Worm (Caenorhabditis elegans) whole organism, young adult: ENCODE data around the gene C49C8.6.

Experiments
- B0261.1 ChIP-seq: sonication (generic microtip); optimal IDR thresholded peaks from 2 replicates; lab custom pipeline; 2016; ENCODE audit warnings: mild to moderate bottlenecking, missing genetic modification characterization, moderate library complexity, missing compliant biosample characterization
- F33H1.4 ChIP-seq: fragments of 200-800 bp; sonication (Bioruptor generic); IDR thresholded peaks from 2 replicates; pipeline ENCODE4 v1.3.6; 2022; ENCODE audit warnings: missing genetic modification reagents, missing genetic modification characterization, missing compliant biosample characterization
- F37B4.10 ChIP-seq: fragments of 200-800 bp; sonication (Bioruptor generic); IDR thresholded peaks from 2 replicates; pipeline ENCODE4 v1.3.6; 2022; ENCODE audit warnings: missing genetic modification characterization, missing compliant biosample characterization
- F49E8.2 ChIP-seq: sonication (generic microtip); optimal IDR thresholded peaks from 3 replicates; lab custom pipeline; 2017; ENCODE audit warnings: missing genetic modification characterization, mild to moderate bottlenecking, missing compliant biosample characterization, antibody characterized with exemption, moderate library complexity; ENCODE audit not compliant: insufficient read depth
- F52B5.7 ChIP-seq: sonication (generic microtip); optimal IDR thresholded peaks from 2 replicates; lab custom pipeline; 2016; ENCODE audit warnings: mild to moderate bottlenecking, missing genetic modification characterization, missing compliant biosample characterization
- F57C9.4 ChIP-seq: sonication (generic microtip); optimal IDR thresholded peaks from 2 replicates; lab custom pipeline; 2017; ENCODE audit warnings: mild to moderate bottlenecking, missing genetic modification characterization, missing compliant biosample characterization
- K11D2.4 ChIP-seq: fragments of 200-800 bp; sonication (Bioruptor generic); IDR thresholded peaks from 2 replicates; pipeline ENCODE4 v1.3.6; 2022; ENCODE audit warnings: missing genetic modification reagents, missing genetic modification characterization, missing compliant biosample characterization
- Y53F4B.3 ChIP-seq: fragments of 200-800 bp; sonication (Bioruptor generic); IDR thresholded peaks from 2 replicates; pipeline ENCODE4 v1.3.6; 2022; ENCODE audit warnings: missing genetic modification reagents, missing genetic modification characterization, missing compliant biosample characterization
- ceh-100 ChIP-seq: fragments of 200-800 bp; sonication (Bioruptor generic); IDR thresholded peaks from 2 replicates; pipeline ENCODE4 v1.3.6; 2022; ENCODE audit warnings: missing genetic modification reagents, missing genetic modification characterization, missing compliant biosample characterization
- ceh-58 ChIP-seq: fragments of 200-800 bp; sonication (Bioruptor generic); IDR thresholded peaks from 2 replicates; pipeline ENCODE4 v1.3.6; 2022; ENCODE audit warnings: missing genetic modification characterization, missing compliant biosample characterization
- dpl-1 ChIP-seq: fragments of 150-350 bp; optimal IDR thresholded peaks from 2 replicates; lab custom pipeline; 2014; ENCODE audit warnings: missing biosample characterization, missing genetic modification reagents, missing genetic modification characterization
- egl-18 ChIP-seq: fragments of 200-800 bp; sonication (Bioruptor generic); IDR thresholded peaks from 2 replicates; pipeline ENCODE4 v1.3.6; 2022; ENCODE audit warnings: missing genetic modification reagents, missing genetic modification characterization, missing compliant biosample characterization
- fkh-3 ChIP-seq: sonication (generic microtip); optimal IDR thresholded peaks from 2 replicates; lab custom pipeline; 2016; ENCODE audit warnings: mild to moderate bottlenecking, missing genetic modification characterization, missing compliant biosample characterization
- gei-17 ChIP-seq: fragments of 200-800 bp; sonication (Bioruptor generic); optimal IDR thresholded peaks from 2 replicates; lab custom pipeline; 2018; ENCODE audit warnings: mild to moderate bottlenecking, missing genetic modification characterization, missing compliant biosample characterization
- him-1 ChIP-seq: sonication (generic microtip); optimal IDR thresholded peaks from 2 replicates; lab custom pipeline; 2016; ENCODE audit warnings: missing genotype, missing genetic modification reagents, missing genetic modification characterization, missing compliant biosample characterization
- hmg-1.2 ChIP-seq: fragments of 200-800 bp; sonication (Bioruptor generic); IDR thresholded peaks from 2 replicates; pipeline ENCODE4 v1.3.6; 2022; ENCODE audit warnings: missing genetic modification reagents, missing genetic modification characterization, missing compliant biosample characterization
- hmg-20 ChIP-seq: fragments of 200-800 bp; sonication (Bioruptor generic); IDR thresholded peaks from 2 replicates; pipeline ENCODE4 v1.3.6; 2022; ENCODE audit warnings: missing genetic modification reagents, missing genetic modification characterization, missing compliant biosample characterization
- hrde-1 ChIP-seq: sonication (generic microtip); optimal IDR thresholded peaks from 2 replicates; lab custom pipeline; 2016; ENCODE audit warnings: missing genetic modification characterization, mild to moderate bottlenecking, missing compliant biosample characterization, moderate library complexity, missing genotype, missing genetic modification reagents, borderline replicate concordance
- let-607 ChIP-seq, 2 experiments: fragments of 200-800 bp in 1 of 2; sonication (Bioruptor generic) in 1 of 2; sonication (generic microtip) in 1 of 2; optimal IDR thresholded peaks; 2 replicates each; lab custom pipeline; 2016 to 2018; ENCODE audit warnings: mild to moderate bottlenecking in 2 of 2, missing compliant biosample characterization in 2 of 2, missing genetic modification characterization in 2 of 2, moderate library complexity in 2 of 2, missing genotype in 1 of 2
- madf-10 ChIP-seq: sonication (generic microtip); optimal IDR thresholded peaks from 2 replicates; lab custom pipeline; 2016; ENCODE audit warnings: mild to moderate bottlenecking, missing genetic modification characterization, missing compliant biosample characterization
- madf-6 ChIP-seq: fragments of 200-800 bp; sonication (Bioruptor generic); IDR thresholded peaks from 2 replicates; pipeline ENCODE4 v1.3.6; 2022; ENCODE audit warnings: missing genetic modification reagents, missing genetic modification characterization, missing compliant biosample characterization
- mcd-1 ChIP-seq: fragments of 200-800 bp; sonication (Bioruptor generic); IDR thresholded peaks from 2 replicates; pipeline ENCODE4 v1.3.6; 2022; ENCODE audit warnings: missing genetic modification reagents, missing genetic modification characterization, missing compliant biosample characterization
- mes-4 ChIP-seq: sonication (generic microtip); optimal IDR thresholded peaks from 2 replicates; lab custom pipeline; 2016; ENCODE audit warnings: missing genotype, missing genetic modification characterization, missing compliant biosample characterization
- mxl-1 ChIP-seq: sonication (generic microtip); optimal IDR thresholded peaks from 2 replicates; lab custom pipeline; 2016; ENCODE audit warnings: missing genetic modification characterization, missing compliant biosample characterization
- nfya-1 ChIP-seq: sonication (generic microtip); optimal IDR thresholded peaks from 2 replicates; lab custom pipeline; 2017; ENCODE audit warnings: antibody characterized with exemption, missing compliant biosample characterization, missing genetic modification characterization, borderline replicate concordance; ENCODE audit not compliant: insufficient read depth
- nfyb-1 ChIP-seq: fragments of 200-800 bp; sonication (Bioruptor generic); IDR thresholded peaks from 2 replicates; pipeline ENCODE4 v1.3.6; 2022; ENCODE audit warnings: missing genetic modification reagents, missing genetic modification characterization, missing compliant biosample characterization
- nhr-120 ChIP-seq: fragments of 200-800 bp; sonication (Bioruptor generic); IDR thresholded peaks from 2 replicates; pipeline ENCODE4 v1.3.6; 2022; ENCODE audit warnings: missing genetic modification characterization, missing compliant biosample characterization
- nhr-80 ChIP-seq: sonication (generic microtip); optimal IDR thresholded peaks from 2 replicates; lab custom pipeline; 2016; ENCODE audit warnings: missing genetic modification characterization, missing compliant biosample characterization
- sdz-38 ChIP-seq: sonication (generic microtip); optimal IDR thresholded peaks from 2 replicates; lab custom pipeline; 2016; ENCODE audit warnings: missing genotype, missing genetic modification characterization, missing compliant biosample characterization
- snpc-3.4 ChIP-seq: sonication (generic microtip); optimal IDR thresholded peaks from 2 replicates; lab custom pipeline; 2017; ENCODE audit warnings: missing genetic modification characterization, mild to moderate bottlenecking, missing compliant biosample characterization, antibody characterized with exemption, moderate library complexity, missing genotype, missing genetic modification reagents
- ztf-22 ChIP-seq: fragments of 200-800 bp; sonication (Bioruptor generic); optimal IDR thresholded peaks from 2 replicates; lab custom pipeline; 2018; ENCODE audit warnings: mild to moderate bottlenecking, missing genetic modification characterization, moderate library complexity, missing compliant biosample characterization

The C49C8.6 gene

ce11 chrIV:8620102-8620733, 37.8 kb downstream of the C49C8.6 start, which contains the start of gene lin-49 (continued):
- TF ChIP-seq nfya-1 (tag; lab: Kevin White, UChicago): no peak
- TF ChIP-seq gei-17 (GFP tag; lab: Kevin White, UChicago): no peak
- no peak for TF ChIP-seq egl-18 (GFP tag; lab: Robert Waterston, UW)
- no peak for TF ChIP-seq K11D2.4 (GFP tag; lab: Robert Waterston, UW)

- TF ChIP-seq hmg-1.2 (GFP tag; lab: Robert Waterston, UW): peak; percentile 96
- no peak for TF ChIP-seq F52B5.7 (tag; lab: Kevin White, UChicago)
- peak; percentile 10 for TF ChIP-seq snpc-3.4 (tag; lab: Kevin White, UChicago)
These were observed 39.3 kb downstream of the C49C8.6 start, which contains the start of gene F42A9.8 for ce11 chrIV:8618698-8619097. F42A9.8 (minus strand) TSS chrIV:8618785.

ce11 chrIV:8617047-8617446, 41.0 kb downstream of the C49C8.6 start, which contains the start of the genes F42A9.7 and F42A9.3:
F42A9.7 (minus strand) TSS chrIV:8617147.
F42A9.3 (plus strand) TSS chrIV:8617260.
- no peak for TF ChIP-seq ztf-22 (GFP tag; lab: Kevin White, UChicago)
- TF ChIP-seq him-1 (tag; lab: Kevin White, UChicago): no peak
- no peak for TF ChIP-seq B0261.1 (tag; lab: Kevin White, UChicago)
- TF ChIP-seq nfyb-1 (GFP tag; lab: Robert Waterston, UW): no peak
- no peak for TF ChIP-seq madf-6 (GFP tag; lab: Robert Waterston, UW)
- TF ChIP-seq mes-4 (tag; lab: Kevin White, UChicago): no peak
- TF ChIP-seq F37B4.10 (GFP tag; lab: Robert Waterston, UW): no peak
- no peak for TF ChIP-seq let-607 (tag; optimal IDR thresholded peaks at IDR 0.05; lab: Kevin White, UChicago)
- no peak for TF ChIP-seq ceh-100 (GFP tag; lab: Robert Waterston, UW)
- TF ChIP-seq F57C9.4: no peak
- no peak for TF ChIP-seq mcd-1 (GFP tag; lab: Robert Waterston, UW)
- no peak for TF ChIP-seq madf-10 (tag; lab: Kevin White, UChicago)

ce11 chrIV:8615314-8615713, 42.7 kb downstream of the C49C8.6 start:
- TF ChIP-seq nfya-1 (tag; lab: Kevin White, UChicago) (no peak), F33H1.4 (GFP tag; lab: Robert Waterston, UW) (no peak), mxl-1 (no peak), dpl-1 (no peak), Y53F4B.3 (no peak), F49E8.2 (tag; lab: Kevin White, UChicago) (no peak), fkh-3 (tag; lab: Kevin White, UChicago) (no peak), ceh-58 (GFP tag; lab: Robert Waterston, UW) (no peak), nhr-120 (GFP tag; lab: Robert Waterston, UW) (no peak), hrde-1 (no peak), sdz-38 (tag; lab: Kevin White, UChicago) (no peak)

- TF ChIP-seq hmg-20 (no peak), nhr-80 (peak; percentile 57)
These were observed 43.3 kb downstream of the C49C8.6 start, which contains the start of gene cyp-33E3 for ce11 chrIV:8614680-8615079. cyp-33E3 (plus strand) TSS chrIV:8614995.
